Worm (Caenorhabditis elegans) whole organism, L2 larva: ENCODE measurements around the gene R05G6.5.

ENCODE experiments used
- C34F6.9 ChIP-seq: fragments of 150-350 bp; optimal IDR thresholded peaks from 2 replicates; lab custom pipeline; 2014; ENCODE audit warnings: missing biosample characterization, missing genetic modification characterization
- F13H6.1 ChIP-seq: sonication (generic microtip); optimal IDR thresholded peaks from 2 replicates; lab custom pipeline; 2016; ENCODE audit warnings: missing genetic modification characterization, missing compliant biosample characterization
- R02D3.7 ChIP-seq: fragments of 150-350 bp; optimal IDR thresholded peaks from 2 replicates; lab custom pipeline; 2014; ENCODE audit warnings: missing biosample characterization, missing genetic modification characterization
- Y55F3AM.14 ChIP-seq: fragments of 200-800 bp; sonication (Bioruptor generic); optimal IDR thresholded peaks from 2 replicates; lab custom pipeline; 2018; ENCODE audit warnings: mild to moderate bottlenecking, missing genetic modification characterization, missing compliant biosample characterization
- alr-1 ChIP-seq: fragments of 150-350 bp; optimal IDR thresholded peaks from 2 replicates; lab custom pipeline; 2014; ENCODE audit warnings: missing biosample characterization, missing genetic modification characterization
- aly-2 ChIP-seq: fragments of 150-350 bp; optimal IDR thresholded peaks from 2 replicates; lab custom pipeline; 2014; ENCODE audit warnings: missing biosample characterization, missing genetic modification characterization
- ama-1 ChIP-seq: fragments of 150-350 bp; optimal IDR thresholded peaks from 2 replicates; lab custom pipeline; 2018; ENCODE audit warnings: inconsistent platforms
- ceh-16 ChIP-seq: fragments of 150-350 bp; optimal IDR thresholded peaks from 2 replicates; lab custom pipeline; 2014; ENCODE audit warnings: missing biosample characterization, missing genetic modification characterization
- crh-2 ChIP-seq: sonication (generic microtip); optimal IDR thresholded peaks from 2 replicates; lab custom pipeline; 2017; ENCODE audit warnings: missing biosample characterization, missing genetic modification characterization
- egl-27 ChIP-seq: sonication (generic microtip); optimal IDR thresholded peaks from 3 replicates; lab custom pipeline; 2017; ENCODE audit warnings: missing biosample characterization, missing genetic modification reagents, missing genetic modification characterization
- elt-1 ChIP-seq: fragments of 150-350 bp; optimal IDR thresholded peaks from 2 replicates; lab custom pipeline; 2014; ENCODE audit warnings: missing biosample characterization, missing genetic modification characterization
- fos-1 ChIP-seq: fragments of 150-350 bp; optimal IDR thresholded peaks from 2 replicates; lab custom pipeline; 2014; ENCODE audit warnings: missing biosample characterization, missing genetic modification characterization
- gmeb-1 ChIP-seq: fragments of 150-350 bp; optimal IDR thresholded peaks from 2 replicates; lab custom pipeline; 2014; ENCODE audit warnings: missing biosample characterization, missing genetic modification characterization
- lin-39 ChIP-seq: fragments of 150-350 bp; optimal IDR thresholded peaks from 2 replicates; lab custom pipeline; 2014; ENCODE audit warnings: missing biosample characterization, missing genetic modification reagents, missing genetic modification characterization
- lsy-2 ChIP-seq, 2 experiments: fragments of 150-350 bp in 1 of 2; sonication (generic microtip) in 1 of 2; optimal IDR thresholded peaks; 2 replicates each; lab custom pipeline; 2014 to 2017; ENCODE audit warnings: missing biosample characterization in 2 of 2, missing genetic modification characterization in 2 of 2
- mab-5 ChIP-seq: fragments of 150-350 bp; optimal IDR thresholded peaks from 2 replicates; lab custom pipeline; 2014; ENCODE audit warnings: missing biosample characterization, missing genetic modification characterization
- mbf-1 ChIP-seq: sonication (generic microtip); optimal IDR thresholded peaks from 2 replicates; lab custom pipeline; 2017; ENCODE audit warnings: missing biosample characterization, missing genetic modification characterization
- mdl-1 ChIP-seq, 2 experiments: fragments of 150-350 bp in 1 of 2; sonication (generic microtip) in 1 of 2; optimal IDR thresholded peaks; 2 replicates each; lab custom pipeline; 2017; ENCODE audit warnings: missing biosample characterization in 2 of 2, missing genetic modification characterization in 2 of 2
- nhr-10 ChIP-seq: sonication (generic microtip); optimal IDR thresholded peaks from 2 replicates; lab custom pipeline; 2017; ENCODE audit warnings: missing biosample characterization, missing genetic modification characterization
- nhr-11 ChIP-seq: fragments of 150-350 bp; optimal IDR thresholded peaks from 2 replicates; lab custom pipeline; 2014; ENCODE audit warnings: missing biosample characterization, missing genetic modification characterization
- nhr-12 ChIP-seq: fragments of 150-350 bp; optimal IDR thresholded peaks from 2 replicates; lab custom pipeline; 2014; ENCODE audit warnings: missing biosample characterization, missing genetic modification characterization
- nhr-129 ChIP-seq: fragments of 150-350 bp; optimal IDR thresholded peaks from 2 replicates; lab custom pipeline; 2014; ENCODE audit warnings: missing biosample characterization, missing genetic modification characterization
- nhr-21 ChIP-seq: fragments of 150-350 bp; optimal IDR thresholded peaks from 2 replicates; lab custom pipeline; 2014; ENCODE audit warnings: missing biosample characterization, missing genetic modification characterization
- nhr-237 ChIP-seq: fragments of 150-350 bp; optimal IDR thresholded peaks from 2 replicates; lab custom pipeline; 2014; ENCODE audit warnings: missing biosample characterization, missing genetic modification characterization
- nhr-25 ChIP-seq: fragments of 150-350 bp; sonication (generic microtip); optimal IDR thresholded peaks from 3 replicates; lab custom pipeline; 2014; ENCODE audit warnings: missing biosample characterization, missing genetic modification characterization
- nhr-6 ChIP-seq: fragments of 150-350 bp; optimal IDR thresholded peaks from 2 replicates; lab custom pipeline; 2014; ENCODE audit warnings: missing biosample characterization, missing genetic modification characterization
- nhr-77 ChIP-seq: fragments of 150-350 bp; optimal IDR thresholded peaks from 2 replicates; lab custom pipeline; 2014; ENCODE audit warnings: missing biosample characterization, missing genetic modification characterization
- peb-1 ChIP-seq: fragments of 150-350 bp; optimal IDR thresholded peaks from 2 replicates; lab custom pipeline; 2014; ENCODE audit warnings: missing biosample characterization, missing genetic modification characterization
- sem-4 ChIP-seq: fragments of 150-350 bp; optimal IDR thresholded peaks from 2 replicates; lab custom pipeline; 2014; ENCODE audit warnings: missing biosample characterization, missing genetic modification reagents, missing genetic modification characterization
- skn-1 ChIP-seq: sonication (generic microtip); optimal IDR thresholded peaks from 2 replicates; lab custom pipeline; 2017; ENCODE audit warnings: missing biosample characterization, missing genetic modification characterization
- snpc-4 ChIP-seq: fragments of 150-350 bp; optimal IDR thresholded peaks from 2 replicates; lab custom pipeline; 2014; ENCODE audit warnings: missing biosample characterization, missing genetic modification characterization
- unc-55 ChIP-seq: fragments of 150-350 bp; sonication (generic microtip); optimal IDR thresholded peaks from 3 replicates; lab custom pipeline; 2014; ENCODE audit warnings: missing biosample characterization, missing genetic modification reagents, missing genetic modification characterization
- unc-62 ChIP-seq: fragments of 150-350 bp; optimal IDR thresholded peaks from 2 replicates; lab custom pipeline; 2014; ENCODE audit warnings: missing biosample characterization, missing genetic modification reagents, missing genetic modification characterization
- zag-1 ChIP-seq: fragments of 150-350 bp; optimal IDR thresholded peaks from 2 replicates; lab custom pipeline; 2014; ENCODE audit warnings: missing biosample characterization, missing genetic modification characterization
- ztf-1 ChIP-seq: fragments of 200-800 bp; sonication (Bioruptor generic); conservative IDR thresholded peaks from 2 replicates; pipeline ENCODE4 v1.3.6; 2022; ENCODE audit warnings: missing genetic modification characterization, missing compliant biosample characterization
- ztf-4 ChIP-seq: fragments of 150-350 bp; optimal IDR thresholded peaks from 2 replicates; lab custom pipeline; 2014; ENCODE audit warnings: missing biosample characterization, missing genetic modification characterization

R05G6.5 gene

ce11 chrIV:7508850-7509249 is 683 bp downstream of the R05G6.5 start:
- TF ChIP-seq mab-5 (no peak), nhr-10 (tag; lab: Kevin White, UChicago) (no peak), lsy-2 (tag; optimal IDR thresholded peaks at IDR 0.05; lab: Kevin White, UChicago) (peak in 1 of 2 experiments; percentile 87)

- TF ChIP-seq ztf-4 (tag; lab: Kevin White, UChicago), result no peak
- no peak for TF ChIP-seq lsy-2 (tag; optimal IDR thresholded peaks at IDR 0.05; lab: Kevin White, UChicago)
- no peak for TF ChIP-seq nhr-12
- TF ChIP-seq unc-55, result no peak
- no peak for TF ChIP-seq ztf-1 (GFP tag; lab: Robert Waterston, UW)
- no peak for TF ChIP-seq sem-4 (tag; lab: Kevin White, UChicago)
- no peak for TF ChIP-seq ama-1 (lab: Kevin White, UChicago)
- no peak for TF ChIP-seq alr-1 (tag; lab: Kevin White, UChicago)
- TF ChIP-seq nhr-10 (tag; lab: Kevin White, UChicago), result no peak
- no peak for TF ChIP-seq peb-1 (tag; lab: Kevin White, UChicago)
- no peak for TF ChIP-seq nhr-77
- TF ChIP-seq aly-2 (tag; lab: Kevin White, UChicago), result no peak
- no peak for TF ChIP-seq Y55F3AM.14 (GFP tag; lab: Kevin White, UChicago)
- TF ChIP-seq egl-27 (tag; lab: Kevin White, UChicago), result no peak
Observed at ce11 chrIV:7510829-7511228, 2.7 kb downstream of the R05G6.5 start.

ce11 chrIV:7512617-7513233 is 4.6 kb downstream of the R05G6.5 start, which contains the start of the genes plc-4 and R05G6.4:
Gene plc-4, minus strand, starts transcription at chrIV:7512667.
Gene R05G6.4, plus strand, starts transcription at chrIV:7513233.
- peak; percentile 39 for TF ChIP-seq crh-2 (tag; lab: Kevin White, UChicago)
- peak; percentile 81 for TF ChIP-seq R02D3.7 (tag; lab: Kevin White, UChicago)
- TF ChIP-seq C34F6.9 (tag; lab: Kevin White, UChicago), result peak; percentile 61
- TF ChIP-seq nhr-129 (tag; lab: Kevin White, UChicago), result peak; percentile 65
- no peak for TF ChIP-seq lin-39 (tag; lab: Kevin White, UChicago)
- peak in 1 of 2 experiments; percentile 55 for TF ChIP-seq lsy-2 (tag; optimal IDR thresholded peaks at IDR 0.05; lab: Kevin White, UChicago)
- TF ChIP-seq F13H6.1 (tag; lab: Kevin White, UChicago), result peak; percentile 11
- no peak for TF ChIP-seq nhr-21 (tag; lab: Kevin White, UChicago)
- peak; percentile 40 for TF ChIP-seq gmeb-1 (tag; lab: Kevin White, UChicago)
- TF ChIP-seq unc-55, result peak; percentile 49
- no peak for TF ChIP-seq mbf-1 (tag; lab: Kevin White, UChicago)
- TF ChIP-seq nhr-25 (tag; lab: Kevin White, UChicago), result peak; percentile 18
- TF ChIP-seq, all 48 proteins: peak for 9

ce11 chrIV:7516167-7516566 is 8.0 kb downstream of the R05G6.5 start, which contains the start of the genes R05G6.9 and R05G6.3:
Gene R05G6.9, minus strand, starts transcription at chrIV:7516267.
Gene R05G6.3, plus strand, starts transcription at chrIV:7516552.
- no peak for TF ChIP-seq ceh-16 (tag; lab: Kevin White, UChicago)
- TF ChIP-seq zag-1, result no peak
- TF ChIP-seq snpc-4, result no peak
- no peak for TF ChIP-seq fos-1 (tag; lab: Kevin White, UChicago)
- TF ChIP-seq gmeb-1 (tag; lab: Kevin White, UChicago), result no peak
- TF ChIP-seq unc-62, result no peak
- no peak for TF ChIP-seq nhr-11 (tag; lab: Kevin White, UChicago)
- TF ChIP-seq nhr-237 (tag; lab: Kevin White, UChicago), result no peak
- no peak for TF ChIP-seq lsy-2 (tag; optimal IDR thresholded peaks at IDR 0.05; lab: Kevin White, UChicago)
- TF ChIP-seq alr-1 (tag; lab: Kevin White, UChicago), result no peak
- TF ChIP-seq elt-1 (tag; lab: Kevin White, UChicago), result no peak
- no peak for TF ChIP-seq skn-1 (tag; lab: Kevin White, UChicago)

ce11 chrIV:7520258-7520657 is 12.1 kb downstream of the R05G6.5 start:
- TF ChIP-seq fos-1 (tag; lab: Kevin White, UChicago), result peak; percentile 58
- no peak for TF ChIP-seq nhr-6 (tag; lab: Kevin White, UChicago)
- no peak for TF ChIP-seq mdl-1 (tag; optimal IDR thresholded peaks at IDR 0.05; lab: Kevin White, UChicago)
- TF ChIP-seq, all 48 proteins: peak for 1
